Worm (Caenorhabditis elegans): Measurements from ENCODE around the gene ptp-1.

Gene ptp-1

DNA sequence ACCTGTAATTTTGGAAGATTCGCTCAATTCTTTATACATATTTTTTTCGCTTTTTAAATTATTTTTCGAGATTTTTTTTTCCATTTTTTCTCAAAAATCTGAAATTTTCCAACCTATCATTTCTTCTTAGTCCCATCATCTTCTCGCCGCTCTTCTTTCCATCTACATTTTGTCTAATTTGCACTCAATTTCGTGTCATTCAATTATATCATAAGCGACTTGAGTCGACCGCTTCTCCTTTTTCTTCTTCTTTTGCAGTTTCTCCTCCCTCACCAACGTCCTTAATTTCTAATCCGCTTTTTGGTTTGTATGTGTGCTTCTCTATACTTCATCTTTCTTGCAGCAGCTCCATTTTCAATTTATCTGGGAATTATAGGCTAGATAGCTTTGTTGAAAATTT, 2.3 kb upstream of the ptp-1 start:
- TF ChIP-seq tbx-8 (GFP tag; optimal IDR thresholded peaks at IDR 0.05) (no peak), ces-1 (GFP tag; optimal IDR thresholded peaks at IDR 0.05) (peak; percentile 88)

DNA sequence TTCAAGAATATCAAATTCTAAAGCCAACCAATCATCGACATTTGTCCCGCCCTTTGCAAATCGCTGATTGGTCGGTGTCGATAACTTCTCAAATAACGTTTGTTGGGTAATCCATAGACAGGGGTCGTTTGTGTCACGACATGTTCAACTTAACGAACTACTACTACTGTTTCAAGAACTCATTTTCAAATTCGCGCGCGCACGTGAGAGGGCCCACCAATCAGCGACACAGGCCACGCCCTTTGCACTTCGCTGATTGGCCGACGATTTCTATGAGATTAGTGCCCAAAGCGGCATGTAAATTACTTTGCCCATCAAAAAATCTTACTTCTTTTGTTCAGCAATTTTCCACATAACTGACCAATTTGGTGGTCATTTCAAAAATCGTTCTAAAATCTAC, 4.2 kb downstream of the ptp-1 start:
- TF ChIP-seq hlh-1 (tag; optimal IDR thresholded peaks at IDR 0.05) (no peak), mab-5 (tag; optimal IDR thresholded peaks at IDR 0.05) (no peak), mls-2 (tag; optimal IDR thresholded peaks at IDR 0.05) (no peak), pha-4 (tag; optimal IDR thresholded peaks at IDR 0.05) (no peak)

ce11 chrIII:3601271-3601670, 10.7 kb downstream of the ptp-1 start:
- TF ChIP-seq hlh-1 (tag; optimal IDR thresholded peaks at IDR 0.05): peak; percentile 86
- TF ChIP-seq unc-120 (tag; optimal IDR thresholded peaks at IDR 0.05; ENCODE audit: poor library complexity, severe bottlenecking): peak; percentile 66
- TF ChIP-seq sptf-1 (tag; optimal IDR thresholded peaks at IDR 0.05): no peak
- peak; percentile 37 for TF ChIP-seq unc-62 (GFP tag; optimal IDR thresholded peaks at IDR 0.05)

- TF ChIP-seq sem-2 (GFP tag; optimal IDR thresholded peaks at IDR 0.05) (no peak), elt-1 (tag; optimal IDR thresholded peaks at IDR 0.05; ENCODE audit: borderline replicate concordance, insufficient read depth) (no peak), M03D4.4 (tag; optimal IDR thresholded peaks at IDR 0.05) (no peak), zip-8 (tag; optimal IDR thresholded peaks at IDR 0.05) (no peak)
Measured at ce11 chrIII:3605681-3606080, 15.2 kb downstream of the ptp-1 start.

ce11 chrIII:3612387-3612786, 21.9 kb downstream of the ptp-1 start:
- TF ChIP-seq mab-5 (tag; optimal IDR thresholded peaks at IDR 0.05) (no peak), mls-2 (tag; optimal IDR thresholded peaks at IDR 0.05) (no peak), flh-1 (GFP tag; optimal IDR thresholded peaks at IDR 0.05) (no peak), ces-1 (GFP tag; optimal IDR thresholded peaks at IDR 0.05) (no peak), lin-32 (GFP tag; optimal IDR thresholded peaks at IDR 0.05) (no peak), blmp-1 (tag; optimal IDR thresholded peaks at IDR 0.05) (no peak), nhr-76 (tag; optimal IDR thresholded peaks at IDR 0.05) (no peak), sptf-1 (tag; optimal IDR thresholded peaks at IDR 0.05) (peak; percentile 48)

- no peak for TF ChIP-seq ceh-39 (tag; optimal IDR thresholded peaks at IDR 0.05)
- TF ChIP-seq nhr-12 (tag; optimal IDR thresholded peaks at IDR 0.05): no peak
- TF ChIP-seq zip-8 (tag; optimal IDR thresholded peaks at IDR 0.05): no peak
- no peak for TF ChIP-seq unc-39 (tag; optimal IDR thresholded peaks at IDR 0.05)
- no peak for TF ChIP-seq nhr-28 (tag; optimal IDR thresholded peaks at IDR 0.05)
- no peak for TF ChIP-seq bed-3 (GFP tag; optimal IDR thresholded peaks at IDR 0.05)
- no peak for TF ChIP-seq cnd-1 (tag; optimal IDR thresholded peaks at IDR 0.05)
- no peak for TF ChIP-seq lsy-2 (tag; optimal IDR thresholded peaks at IDR 0.05)
- no peak for TF ChIP-seq ceh-43 (GFP tag; optimal IDR thresholded peaks at IDR 0.05)
- no peak for TF ChIP-seq blmp-1 (tag; optimal IDR thresholded peaks at IDR 0.05)
- TF ChIP-seq ces-1 (GFP tag; optimal IDR thresholded peaks at IDR 0.05): no peak
- TF ChIP-seq snpc-4 (tag; optimal IDR thresholded peaks at IDR 0.05): no peak
- no peak for TF ChIP-seq lin-13 (tag; optimal IDR thresholded peaks at IDR 0.05)
- TF ChIP-seq tbx-8 (GFP tag; optimal IDR thresholded peaks at IDR 0.05): no peak
Measured at ce11 chrIII:3612882-3613479, 22.5 kb downstream of the ptp-1 start.

- TF ChIP-seq unc-62 (GFP tag; optimal IDR thresholded peaks at IDR 0.05): no peak
- no peak for TF ChIP-seq M03D4.4 (tag; optimal IDR thresholded peaks at IDR 0.05)
- no peak for TF ChIP-seq zip-8 (tag; optimal IDR thresholded peaks at IDR 0.05)
- TF ChIP-seq mab-5 (tag; optimal IDR thresholded peaks at IDR 0.05): no peak
- no peak for TF ChIP-seq drap-1 (GFP tag; optimal IDR thresholded peaks at IDR 0.05)
- no peak for TF ChIP-seq nhr-237 (tag; optimal IDR thresholded peaks at IDR 0.05)
- no peak for TF ChIP-seq bed-3 (GFP tag; optimal IDR thresholded peaks at IDR 0.05)
- TF ChIP-seq sem-2 (GFP tag; optimal IDR thresholded peaks at IDR 0.05): no peak
- TF ChIP-seq lin-13 (tag; optimal IDR thresholded peaks at IDR 0.05): no peak
- no peak for TF ChIP-seq nhr-2 (tag; optimal IDR thresholded peaks at IDR 0.05)
- TF ChIP-seq unc-120 (tag; optimal IDR thresholded peaks at IDR 0.05; ENCODE audit: poor library complexity, severe bottlenecking): no peak
- no peak for TF ChIP-seq pha-4 (tag; optimal IDR thresholded peaks at IDR 0.05)
- no peak for TF ChIP-seq hlh-1 (tag; optimal IDR thresholded peaks at IDR 0.05)
- no peak for TF ChIP-seq lsy-2 (tag; optimal IDR thresholded peaks at IDR 0.05)
- no peak for TF ChIP-seq sptf-1 (tag; optimal IDR thresholded peaks at IDR 0.05)
- no peak for TF ChIP-seq ztf-11 (tag; optimal IDR thresholded peaks at IDR 0.05)
Measured at ce11 chrIII:3619621-3620261, 29.2 kb downstream of the ptp-1 start.

Data from whole organism, mixed stage, embryonic.